Fruit fly (Drosophila melanogaster) whole organism, embryonic: ENCODE data around the gene dock.

ENCODE experiments used
- CG43689 ChIP-seq: fragments of 200-800 bp; sonication (Bioruptor generic); IDR thresholded peaks from 2 replicates; pipeline ENCODE4 v1.3.6; 2022; ENCODE audit warnings: missing biosample characterization, missing genetic modification characterization
- CG8089 ChIP-seq: fragments of 200-800 bp; sonication (Bioruptor generic); optimal IDR thresholded peaks from 3 replicates; lab custom pipeline; 2016; ENCODE audit warnings: missing biosample characterization, missing genetic modification characterization
- Dll ChIP-seq: fragments of 200-800 bp; sonication (Bioruptor generic); IDR thresholded peaks from 4 replicates; pipeline ENCODE4 v1.3.6; 2022; ENCODE audit warnings: missing biosample characterization, missing genetic modification characterization; ENCODE audit not compliant: partially characterized antibody
- ERR ChIP-seq: fragments of 200-800 bp; sonication (Bioruptor generic); optimal IDR thresholded peaks from 2 replicates; lab custom pipeline; 2016; ENCODE audit warnings: missing biosample characterization, missing genetic modification characterization
- Med ChIP-seq: fragments of 200-800 bp; sonication (Bioruptor generic); peaks from one replicate; lab custom pipeline; 2016; ENCODE audit warnings: missing biosample characterization, missing genetic modification characterization, mild to moderate bottlenecking, inconsistent platforms, moderate library complexity
- Scr ChIP-seq: fragments of 200-800 bp; sonication (Bioruptor generic); IDR thresholded peaks from 2 replicates; pipeline ENCODE4 v1.3.6; 2022; ENCODE audit warnings: missing biosample characterization, missing genetic modification characterization; ENCODE audit not compliant: partially characterized antibody
- ewg ChIP-seq: fragments of 200-800 bp; sonication (Bioruptor generic); optimal IDR thresholded peaks from 3 replicates; lab custom pipeline; 2017; ENCODE audit warnings: mild to moderate bottlenecking, missing biosample characterization, missing genetic modification reagents, missing genetic modification characterization
- knrl ChIP-seq: fragments of 200-800 bp; sonication (Bioruptor generic); IDR thresholded peaks from 3 replicates; pipeline ENCODE4 v1.3.6; 2022; ENCODE audit warnings: missing biosample characterization, missing genetic modification characterization; ENCODE audit not compliant: partially characterized antibody
- lov ChIP-seq, 2 experiments: fragments of 200-800 bp in 1 of 2; fragments of >200 bp in 1 of 2; sonication (Bioruptor generic) in 1 of 2; IDR thresholded peaks in 1 of 2; optimal IDR thresholded peaks in 1 of 2; 2 replicates in 1 of 2; 3 replicates in 1 of 2; pipeline versions ENCODE4 v1.3.6 to Lab custom; 2017 to 2022; ENCODE audit warnings: missing biosample characterization in 1 of 2, missing genetic modification characterization in 1 of 2
- scrt ChIP-seq: fragments of 200-800 bp; sonication (Bioruptor generic); optimal IDR thresholded peaks from 2 replicates; lab custom pipeline; 2018; ENCODE audit warnings: missing biosample characterization, mild to moderate bottlenecking, missing genetic modification characterization, moderate library complexity
- sens ChIP-seq: fragments of 200-800 bp; sonication (Bioruptor generic); peaks from one replicate; lab custom pipeline; 2016; ENCODE audit warnings: missing biosample characterization, missing genetic modification characterization
- sob ChIP-seq: fragments of 200-800 bp; sonication (Bioruptor generic); IDR thresholded peaks from 2 replicates; pipeline ENCODE4 v1.3.6; 2022; ENCODE audit warnings: missing biosample characterization, missing genetic modification characterization

dock gene

dm6 chr2L:873724-874504 lies 48.1 kb downstream of the dock start (continued):
- TF ChIP-seq knrl (GFP tag; lab: Robert Waterston, UW) (0 out of 3 replicates have a peak, but pooled peaks have one; percentile 16), CG8089 (GFP tag; lab: Kevin White, UChicago) (no peak), sob (GFP tag; lab: Robert Waterston, UW) (peak; percentile 38), sens (GFP tag; lab: Kevin White, UChicago) (peak; percentile 9), ewg (GFP tag; lab: Kevin White, UChicago) (peak; percentile 55), Dll (GFP tag; lab: Robert Waterston, UW) (no peak), Med (GFP tag; lab: Kevin White, UChicago) (peak; percentile 64), scrt (GFP tag; lab: Kevin White, UChicago) (no peak), ERR (GFP tag; lab: Kevin White, UChicago) (no peak), Scr (GFP tag; lab: Robert Waterston, UW) (0 out of 2 replicates have a peak, but pooled peaks have one; percentile 18)
- TF ChIP-seq, all 482 proteins: peak for 14

DNA sequence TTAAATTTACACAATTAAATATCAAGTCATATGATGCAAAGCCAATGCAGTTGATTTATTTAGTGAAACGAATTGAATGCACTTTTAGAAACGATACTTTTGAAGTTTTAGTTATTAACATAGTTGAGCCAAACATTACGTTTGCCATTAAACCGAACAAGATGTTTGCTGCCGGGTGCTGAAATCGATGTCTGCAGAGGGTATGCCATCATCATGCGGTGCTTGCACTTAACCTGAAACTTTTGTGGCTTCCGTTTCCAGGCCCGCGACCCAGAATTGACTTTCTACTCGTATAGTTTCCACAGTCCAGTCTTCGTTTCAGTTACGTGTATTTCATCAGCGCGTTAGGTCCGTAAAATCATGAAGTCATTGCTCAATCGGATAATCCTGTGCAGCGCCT lies 51.2 kb downstream of the dock start, which contains the start of gene ninaA:
Gene ninaA, plus strand, starts transcription at position 301 of the 400 bp plus-strand sequence.
- no peak for TF ChIP-seq Dll (GFP tag; lab: Robert Waterston, UW)
- TF ChIP-seq lov (optimal IDR thresholded peaks at IDR 0.05; lab: Kevin White, UChicago): no peak
- no peak for TF ChIP-seq lov (GFP tag; IDR thresholded peaks at IDR 0.05; lab: Robert Waterston, UW)
- no peak for TF ChIP-seq CG43689
